Worm (Caenorhabditis elegans): ENCODE measurements around the gene erd-2.2.

DNA sequence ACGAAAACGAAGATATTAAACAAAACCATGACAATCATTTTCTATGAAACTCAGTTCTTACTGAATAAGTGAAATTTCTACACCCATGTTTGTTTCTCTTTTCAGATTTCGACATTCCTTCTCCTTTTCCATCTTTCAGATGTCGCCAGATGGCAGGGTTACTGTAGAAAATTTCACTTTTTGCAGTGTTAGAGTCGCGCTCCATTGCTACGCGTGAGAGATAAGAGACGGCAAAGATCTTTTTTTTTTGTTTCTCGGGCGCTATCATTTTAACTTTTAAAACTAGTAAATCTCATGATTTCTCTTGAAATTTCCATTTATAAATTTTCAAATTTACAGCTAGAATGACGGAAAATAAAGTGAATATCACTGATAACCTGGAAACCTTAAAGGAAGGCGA lies 28.6 kb upstream of the erd-2.2 start, which contains the start of the genes mig-21 and F01F1.2:
- no peak for TF ChIP-seq nhr-237 (tag; optimal IDR thresholded peaks at IDR 0.05)
- no peak for TF ChIP-seq unc-130 (GFP tag; optimal IDR thresholded peaks at IDR 0.05)
- TF ChIP-seq dpl-1 (GFP tag; optimal IDR thresholded peaks at IDR 0.05): no peak
- no peak for TF ChIP-seq aly-2 (tag; optimal IDR thresholded peaks at IDR 0.05)
- TF ChIP-seq ceh-62 (tag; optimal IDR thresholded peaks at IDR 0.05): no peak
- no peak for TF ChIP-seq snpc-4 (tag; optimal IDR thresholded peaks at IDR 0.05)
- TF ChIP-seq lsy-2 (tag; optimal IDR thresholded peaks at IDR 0.05): peak in 1 of 2 experiments; percentile 75
- no peak for TF ChIP-seq daf-12 (tag; optimal IDR thresholded peaks at IDR 0.05)
- no peak for TF ChIP-seq nhr-10 (tag; optimal IDR thresholded peaks at IDR 0.05)
- TF ChIP-seq ceh-82 (tag; optimal IDR thresholded peaks at IDR 0.05): no peak
- TF ChIP-seq mep-1 (tag; optimal IDR thresholded peaks at IDR 0.05): no peak

Measured in whole organism, L4 larva.